Fruit fly (Drosophila melanogaster): ENCODE measurements around the gene S6k.

Gene S6k

DNA sequence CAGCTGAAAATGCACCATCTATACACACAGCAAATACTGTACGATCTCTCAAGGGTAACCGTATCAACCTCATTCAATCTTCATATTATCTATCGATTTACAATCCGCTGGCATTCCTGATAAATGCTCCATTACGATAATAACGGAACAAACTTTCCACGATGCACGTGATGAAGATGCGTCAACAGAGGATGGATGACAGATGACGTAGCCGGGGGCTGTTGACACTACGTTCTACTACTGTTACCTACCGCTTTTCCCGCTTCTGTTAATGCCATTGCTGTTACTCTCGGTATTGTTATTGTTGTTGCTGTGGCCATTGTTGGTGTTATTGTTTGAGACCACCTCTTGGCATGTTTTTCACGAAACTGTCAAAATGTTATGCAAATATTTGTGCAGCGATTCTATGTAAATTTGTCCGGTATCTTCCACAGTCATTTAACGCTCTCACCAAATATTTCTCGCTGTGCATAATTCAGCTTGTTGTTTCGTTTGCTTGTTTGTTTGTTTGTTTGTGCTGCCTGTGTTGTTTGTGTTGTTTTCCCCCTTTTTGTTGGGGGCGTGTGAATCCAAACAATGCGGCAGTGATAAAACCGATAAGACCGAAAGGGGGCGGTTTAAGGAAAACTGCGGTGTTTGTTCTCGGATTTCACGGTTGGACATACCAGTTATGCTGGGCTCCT lies 13.2 kb upstream of the S6k start (continued):
- TF ChIP-seq Spps (tag; optimal IDR thresholded peaks at IDR 0.05), result peak; percentile 88
- peak; percentile 57 for TF ChIP-seq bigmax (GFP tag; optimal IDR thresholded peaks at IDR 0.05)
- TF ChIP-seq ind (GFP tag; optimal IDR thresholded peaks at IDR 0.05), result peak; percentile 44
- no peak for TF ChIP-seq prd (optimal IDR thresholded peaks at IDR 0.05)
- peak; percentile 30; the same call in 1 of the 3 replicates for TF ChIP-seq prd (GFP tag; IDR thresholded peaks at IDR 0.05)
- TF ChIP-seq MESR4 (GFP tag; optimal IDR thresholded peaks at IDR 0.05), result peak; percentile 30
- TF ChIP-seq gro (GFP tag; optimal IDR thresholded peaks at IDR 0.05), result no peak
- TF ChIP-seq CG3281 (GFP tag; optimal IDR thresholded peaks at IDR 0.05), result peak; percentile 76
- TF ChIP-seq D19B (GFP tag; optimal IDR thresholded peaks at IDR 0.05), result peak; percentile 36
- TF ChIP-seq CG1024 (GFP tag; IDR thresholded peaks at IDR 0.05), result peak; percentile 65; the same call in 1 of the 2 replicates
- TF ChIP-seq crol (GFP tag; IDR thresholded peaks at IDR 0.05), result no peak
- TF ChIP-seq CG30431 (GFP tag; optimal IDR thresholded peaks at IDR 0.05), result peak; percentile 80
- TF ChIP-seq CG4820 (GFP tag; optimal IDR thresholded peaks at IDR 0.05), result peak; percentile 57
- peak; percentile 44 for TF ChIP-seq Chrac-16 (GFP tag; optimal IDR thresholded peaks at IDR 0.05)
- TF ChIP-seq CG7556 (GFP tag; optimal IDR thresholded peaks at IDR 0.05), result peak; percentile 80
- peak in 1 of 2 experiments; percentile 76 for TF ChIP-seq Eip74EF (GFP tag; optimal IDR thresholded peaks at IDR 0.05)
- TF ChIP-seq CG4854 (GFP tag; optimal IDR thresholded peaks at IDR 0.05), result peak; percentile 83
- no peak for TF ChIP-seq NK7.1 (GFP tag; optimal IDR thresholded peaks at IDR 0.05)
- TF ChIP-seq br (optimal IDR thresholded peaks at IDR 0.05), result no peak
- no peak for TF ChIP-seq wor (GFP tag; IDR thresholded peaks at IDR 0.05)
- peak; percentile 95 for TF ChIP-seq bab2 (GFP tag; optimal IDR thresholded peaks at IDR 0.05)
- peak; percentile 85 for TF ChIP-seq CG10654 (GFP tag; optimal IDR thresholded peaks at IDR 0.05)
- TF ChIP-seq Dad (GFP tag; optimal IDR thresholded peaks at IDR 0.05), result peak; percentile 79
- TF ChIP-seq CG31441 (GFP tag; IDR thresholded peaks at IDR 0.05), result peak; percentile 87
- TF ChIP-seq psq (GFP tag; optimal IDR thresholded peaks at IDR 0.05), result peak; percentile 78
- TF ChIP-seq CG2712 (tag; optimal IDR thresholded peaks at IDR 0.05), result peak; percentile 84
- no peak for TF ChIP-seq lbe (GFP tag; optimal IDR thresholded peaks at IDR 0.05)
- peak; percentile 89 for TF ChIP-seq Blimp-1 (GFP tag; optimal IDR thresholded peaks at IDR 0.05)
- peak in 1 of 2 experiments; percentile 72 for TF ChIP-seq eve (GFP tag; optimal IDR thresholded peaks at IDR 0.05)
- TF ChIP-seq Tbp (GFP tag; optimal IDR thresholded peaks at IDR 0.05), result no peak
- peak; percentile 80 for TF ChIP-seq CG17912 (GFP tag; optimal IDR thresholded peaks at IDR 0.05)
- TF ChIP-seq gsb (GFP tag; IDR thresholded peaks at IDR 0.05), result no peak; the same call in 1 of the 2 replicates
- peak; percentile 96 for TF ChIP-seq fd64A (GFP tag; optimal IDR thresholded peaks at IDR 0.05)
- TF ChIP-seq nom (GFP tag; optimal IDR thresholded peaks at IDR 0.05), result no peak
- TF ChIP-seq her (GFP tag; optimal IDR thresholded peaks at IDR 0.05), result peak; percentile 72
- no peak for TF ChIP-seq CG6791 (GFP tag; IDR thresholded peaks at IDR 0.05; ENCODE audit: partially characterized antibody)
- TF ChIP-seq CG7963 (GFP tag; IDR thresholded peaks at IDR 0.05; ENCODE audit: partially characterized antibody), result no peak
- TF ChIP-seq Hsf (GFP tag; optimal IDR thresholded peaks at IDR 0.05), result peak; percentile 67
- TF ChIP-seq pros (GFP tag; optimal IDR thresholded peaks at IDR 0.05), result no peak
- TF ChIP-seq pho (GFP tag; optimal IDR thresholded peaks at IDR 0.05), result peak; percentile 52
- TF ChIP-seq CG14860 (GFP tag; IDR thresholded peaks at IDR 0.05; ENCODE audit: partially characterized antibody), result no peak
- no peak for TF ChIP-seq ato (GFP tag; IDR thresholded peaks at IDR 0.05; ENCODE audit: partially characterized antibody)
- TF ChIP-seq Gug (GFP tag; IDR thresholded peaks at IDR 0.05), result no peak
- peak; percentile 79 for TF ChIP-seq sqz (GFP tag; optimal IDR thresholded peaks at IDR 0.05)
- TF ChIP-seq Sox102F (GFP tag; optimal IDR thresholded peaks at IDR 0.05), result peak; percentile 80
- no peak for TF ChIP-seq Lpt (GFP tag; optimal IDR thresholded peaks at IDR 0.05)
- TF ChIP-seq CG7928 (GFP tag; optimal IDR thresholded peaks at IDR 0.05), result peak; percentile 18
- peak; percentile 79 for TF ChIP-seq caup (GFP tag; optimal IDR thresholded peaks at IDR 0.05; ENCODE audit: severe bottlenecking)
- no peak for TF ChIP-seq Opbp (GFP tag; IDR thresholded peaks at IDR 0.05; ENCODE audit: partially characterized antibody)
- TF ChIP-seq bcd (GFP tag; optimal IDR thresholded peaks at IDR 0.05), result peak; percentile 78

All from whole organism, embryonic.